Worm (Caenorhabditis elegans) whole organism, L4 larva: ENCODE data around the gene F46C3.6.

Source experiments
- F10B5.3 ChIP-seq: sonication (generic microtip); optimal IDR thresholded peaks from 2 replicates; lab custom pipeline; 2016; ENCODE audit warnings: mild to moderate bottlenecking, missing genetic modification characterization, missing compliant biosample characterization
- ctbp-1 ChIP-seq: fragments of 200-800 bp; sonication (Bioruptor generic); IDR thresholded peaks from 2 replicates; pipeline ENCODE4 v1.3.6; 2022; ENCODE audit warnings: missing genetic modification reagents, missing genetic modification characterization, missing compliant biosample characterization
- duxl-1 ChIP-seq: sonication (generic microtip); optimal IDR thresholded peaks from 2 replicates; lab custom pipeline; 2016; ENCODE audit warnings: mild to moderate bottlenecking, missing genetic modification characterization, moderate library complexity, missing compliant biosample characterization; ENCODE audit not compliant: poor library complexity
- dve-1 ChIP-seq: sonication (generic microtip); optimal IDR thresholded peaks from 2 replicates; lab custom pipeline; 2017; ENCODE audit warnings: antibody characterized with exemption, mild to moderate bottlenecking, missing genetic modification characterization, missing compliant biosample characterization; ENCODE audit not compliant: insufficient read depth
- egl-43 ChIP-seq: fragments of 200-800 bp; sonication (Bioruptor generic); IDR thresholded peaks from 2 replicates; pipeline ENCODE4 v1.3.6; 2022; ENCODE audit warnings: missing genetic modification reagents, missing genetic modification characterization, missing compliant biosample characterization
- hlh-30 ChIP-seq: sonication (generic microtip); optimal IDR thresholded peaks from 2 replicates; lab custom pipeline; 2017; ENCODE audit warnings: antibody characterized with exemption, mild to moderate bottlenecking, missing genetic modification characterization, missing compliant biosample characterization; ENCODE audit not compliant: insufficient read depth
- lin-13 ChIP-seq: fragments of 150-350 bp; optimal IDR thresholded peaks from 2 replicates; lab custom pipeline; 2014; ENCODE audit warnings: missing biosample characterization, missing genetic modification reagents, missing genetic modification characterization
- lin-15B ChIP-seq: fragments of 150-350 bp; sonication (generic microtip); optimal IDR thresholded peaks from 3 replicates; lab custom pipeline; 2014; ENCODE audit warnings: missing biosample characterization, missing genetic modification characterization
- mdl-1 ChIP-seq, 2 experiments: fragments of 150-350 bp in 1 of 2; sonication (generic microtip) in 1 of 2; optimal IDR thresholded peaks; 2 replicates each; lab custom pipeline; 2014 to 2017; ENCODE audit warnings: missing biosample characterization in 2 of 2, missing genetic modification characterization in 2 of 2
- nhr-237 ChIP-seq: sonication (generic microtip); optimal IDR thresholded peaks from 2 replicates; lab custom pipeline; 2017; ENCODE audit warnings: missing biosample characterization, missing genetic modification characterization
- nhr-76 ChIP-seq: fragments of 150-350 bp; optimal IDR thresholded peaks from 2 replicates; lab custom pipeline; 2014; ENCODE audit warnings: missing biosample characterization, missing genetic modification characterization
- nhr-77 ChIP-seq: fragments of 150-350 bp; optimal IDR thresholded peaks from 2 replicates; lab custom pipeline; 2014; ENCODE audit warnings: missing biosample characterization, missing genetic modification characterization
- pqm-1 ChIP-seq: sonication (generic microtip); optimal IDR thresholded peaks from 2 replicates; lab custom pipeline; 2017; ENCODE audit warnings: missing biosample characterization, missing genetic modification characterization

ce11 chrX:11409457-11409856, 10.4 kb downstream of the F46C3.6 start:
- peak; percentile 59 for TF ChIP-seq nhr-77 (tag; lab: Kevin White, UChicago)
- peak; percentile 75 for TF ChIP-seq hlh-30 (tag; lab: Kevin White, UChicago)
- TF ChIP-seq mdl-1 (tag; optimal IDR thresholded peaks at IDR 0.05; lab: Kevin White, UChicago), result peak in 1 of 2 experiments; percentile 12
- no peak for TF ChIP-seq pqm-1 (tag; lab: Kevin White, UChicago)
- TF ChIP-seq lin-13 (GFP tag; lab: Kevin White, UChicago), result no peak
- no peak for TF ChIP-seq duxl-1 (tag; lab: Kevin White, UChicago)
- TF ChIP-seq nhr-76, result no peak
- TF ChIP-seq ctbp-1 (GFP tag; lab: Robert Waterston, UW), result no peak
- no peak for TF ChIP-seq lin-15B (tag; lab: Kevin White, UChicago)
- TF ChIP-seq dve-1 (tag; lab: Kevin White, UChicago), result peak; percentile 84
- TF ChIP-seq nhr-237 (tag; lab: Kevin White, UChicago), result no peak
- TF ChIP-seq egl-43, result no peak
- no peak for TF ChIP-seq F10B5.3 (tag; lab: Kevin White, UChicago)
